Worm (Caenorhabditis elegans): ENCODE results near the gene klo-2.
"Not testable (repeated sequence)": the region's sequence is repeated elsewhere in the genome, so short reads cannot be mapped to it uniquely, and the experiment has no call there.

DNA sequence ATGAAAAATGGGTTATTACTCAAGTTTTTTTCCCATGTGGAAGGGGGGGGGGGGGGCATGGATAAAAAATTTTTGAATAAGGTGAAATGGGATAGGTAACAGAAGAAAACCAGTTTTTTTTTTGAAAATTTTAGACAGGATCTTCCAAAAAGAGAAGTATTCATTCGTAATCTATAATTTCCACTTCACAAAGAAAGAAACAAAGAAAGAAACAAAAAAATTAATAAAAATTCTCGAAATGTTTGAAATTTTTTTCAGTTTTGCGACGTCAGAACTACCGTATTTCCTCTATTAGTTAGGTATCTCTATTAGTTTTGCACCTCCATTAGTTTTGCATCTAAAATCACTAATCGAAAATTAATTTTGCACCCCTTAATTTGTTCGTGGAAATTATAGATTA lies 10.6 kb upstream of the klo-2 start, which contains the start of gene W04B5.6:
- not testable (repeated sequence) for TF ChIP-seq C34F6.9, unc-39, nhr-12 (tag; optimal IDR thresholded peaks at IDR 0.05)

Measured in whole organism, L2 larva.